Fruit fly (Drosophila melanogaster) whole organism, embryonic: Measurements from ENCODE around the gene Tengl3.
A peak's percentile ranks its signal among the peaks of the same experiment; 100 is the strongest.

Experiments
- CG11398 ChIP-seq: fragments of 200-800 bp; sonication (Bioruptor generic); optimal IDR thresholded peaks from 2 replicates; lab custom pipeline; 2016; ENCODE audit warnings: missing biosample characterization, missing genetic modification characterization
- CG12219 ChIP-seq: fragments of 200-800 bp; sonication (Bioruptor generic); optimal IDR thresholded peaks from 3 replicates; lab custom pipeline; 2018; ENCODE audit warnings: missing biosample characterization, mild to moderate bottlenecking, missing genetic modification characterization
- CG13296 ChIP-seq: fragments of 200-800 bp; sonication (Bioruptor generic); optimal IDR thresholded peaks from 3 replicates; lab custom pipeline; 2018; ENCODE audit warnings: missing biosample characterization, mild to moderate bottlenecking, missing genetic modification characterization
- CG14965 ChIP-seq: fragments of 200-800 bp; sonication (Bioruptor generic); optimal IDR thresholded peaks from 2 replicates; lab custom pipeline; 2016; ENCODE audit warnings: missing biosample characterization, missing genetic modification characterization, borderline replicate concordance
- CG15514 ChIP-seq: fragments of 200-800 bp; sonication (Bioruptor generic); optimal IDR thresholded peaks from 3 replicates; lab custom pipeline; 2017; ENCODE audit warnings: missing biosample characterization, missing genetic modification characterization, mild to moderate bottlenecking, moderate library complexity, missing genetic modification reagents
- CG15601 ChIP-seq: fragments of 200-800 bp; sonication (Bioruptor generic); optimal IDR thresholded peaks from 3 replicates; lab custom pipeline; 2019; ENCODE audit warnings: missing biosample characterization, mild to moderate bottlenecking, missing genetic modification characterization, moderate library complexity
- CG18011 ChIP-seq: fragments of 200-800 bp; sonication (Bioruptor generic); optimal IDR thresholded peaks from 2 replicates; lab custom pipeline; 2017; ENCODE audit warnings: missing biosample characterization, missing genetic modification characterization, mild to moderate bottlenecking, moderate library complexity, missing genotype
- CG18476 ChIP-seq: fragments of 200-800 bp; sonication (Bioruptor generic); optimal IDR thresholded peaks from 2 replicates; lab custom pipeline; 2016; ENCODE audit warnings: missing biosample characterization, mild to moderate bottlenecking, missing genetic modification characterization
- CG2116 ChIP-seq: fragments of 200-800 bp; sonication (Bioruptor generic); optimal IDR thresholded peaks from 3 replicates; lab custom pipeline; 2018; ENCODE audit warnings: missing biosample characterization, mild to moderate bottlenecking, missing genetic modification characterization
- CG30020 ChIP-seq: fragments of 200-800 bp; optimal IDR thresholded peaks from 2 replicates; lab custom pipeline; 2019; ENCODE audit warnings: missing biosample characterization, mild to moderate bottlenecking, missing genetic modification characterization, moderate library complexity
- CG32772 ChIP-seq: fragments of 200-800 bp; sonication (Bioruptor generic); IDR thresholded peaks from 2 replicates; pipeline ENCODE4 v1.3.6; 2022; ENCODE audit warnings: missing biosample characterization, missing genetic modification characterization
- CG3726 ChIP-seq: fragments of 200-800 bp; sonication (Bioruptor generic); IDR thresholded peaks from 3 replicates; pipeline ENCODE4, ENCODE4 v1.3.6; 2022; ENCODE audit warnings: missing biosample characterization, missing genetic modification characterization
- CG4360 ChIP-seq: fragments of 200-800 bp; sonication (Bioruptor generic); IDR thresholded peaks from 2 replicates; pipeline ENCODE4 v1.3.6; 2022; ENCODE audit warnings: missing biosample characterization, missing genetic modification characterization
- CG4404 ChIP-seq: fragments of 200-800 bp; sonication (Bioruptor generic); IDR thresholded peaks from 2 replicates; pipeline ENCODE4 v1.3.6; 2022; ENCODE audit warnings: missing biosample characterization, missing genetic modification characterization
- CG4854 ChIP-seq: fragments of 200-800 bp; sonication (Bioruptor generic); optimal IDR thresholded peaks from 2 replicates; lab custom pipeline; 2016; ENCODE audit warnings: missing biosample characterization, missing genetic modification characterization, inconsistent platforms
- CG6765 ChIP-seq: fragments of 200-800 bp; sonication (Bioruptor generic); optimal IDR thresholded peaks from 3 replicates; lab custom pipeline; 2017; ENCODE audit warnings: missing biosample characterization, mild to moderate bottlenecking, missing genetic modification characterization
- CG6791 ChIP-seq: fragments of 200-800 bp; sonication (Bioruptor generic); IDR thresholded peaks from 3 replicates; pipeline ENCODE4 v1.3.6; 2022; ENCODE audit warnings: missing biosample characterization, missing genetic modification characterization; ENCODE audit not compliant: partially characterized antibody
- CG7963 ChIP-seq: fragments of 200-800 bp; sonication (Bioruptor generic); IDR thresholded peaks from 3 replicates; pipeline ENCODE4 v1.3.6; 2022; ENCODE audit warnings: missing biosample characterization, missing genetic modification characterization; ENCODE audit not compliant: partially characterized antibody
- CG8359 ChIP-seq: fragments of 200-800 bp; sonication (Bioruptor generic); optimal IDR thresholded peaks from 2 replicates; lab custom pipeline; 2017; ENCODE audit warnings: missing biosample characterization, mild to moderate bottlenecking, missing genetic modification characterization, borderline replicate concordance
- Dad ChIP-seq: fragments of 200-800 bp; sonication (Bioruptor generic); optimal IDR thresholded peaks from 3 replicates; lab custom pipeline; 2016; ENCODE audit warnings: missing biosample characterization, missing genetic modification characterization
- Dfd ChIP-seq, 2 experiments: fragments of >200 bp; optimal IDR thresholded peaks; 2 replicates each; lab custom pipeline; 2017; ENCODE audit warnings: missing biosample characterization in 2 of 2, missing genetic modification characterization in 2 of 2
- Ets65A ChIP-seq: fragments of 200-800 bp; sonication (Bioruptor generic); peaks from one replicate; lab custom pipeline; 2016; ENCODE audit warnings: missing biosample characterization, missing genetic modification characterization
- Lpt ChIP-seq: fragments of >200 bp; optimal IDR thresholded peaks from 2 replicates; lab custom pipeline; 2018; ENCODE audit warnings: missing biosample characterization, missing genetic modification characterization
- MESR4 ChIP-seq: fragments of 200-800 bp; sonication (Bioruptor generic); optimal IDR thresholded peaks from 2 replicates; lab custom pipeline; 2018; ENCODE audit warnings: missing biosample characterization, mild to moderate bottlenecking, missing genetic modification characterization, moderate library complexity
- Mad ChIP-seq: fragments of 200-800 bp; sonication (Bioruptor generic); optimal IDR thresholded peaks from 2 replicates; lab custom pipeline; 2016; ENCODE audit warnings: missing biosample characterization, missing genetic modification characterization
- NC2β ChIP-seq: fragments of 200-800 bp; sonication (Bioruptor generic); optimal IDR thresholded peaks from 2 replicates; lab custom pipeline; 2016; ENCODE audit warnings: missing biosample characterization, missing genetic modification characterization
- Nf-YA ChIP-seq: fragments of 200-800 bp; sonication (Bioruptor generic); IDR thresholded peaks from 2 replicates; pipeline ENCODE4 v1.3.6; 2022; ENCODE audit warnings: missing biosample characterization, missing genetic modification characterization
- Ptx1 ChIP-seq: fragments of 200-800 bp; sonication (Bioruptor generic); IDR thresholded peaks from 2 replicates; pipeline ENCODE4 v1.3.6; 2022; ENCODE audit warnings: missing biosample characterization, missing genetic modification characterization
- Sox100B ChIP-seq: fragments of 200-800 bp; sonication (Bioruptor generic); optimal IDR thresholded peaks from 3 replicates; lab custom pipeline; 2018; ENCODE audit warnings: missing biosample characterization, mild to moderate bottlenecking, missing genetic modification characterization
- ac ChIP-seq: fragments of 200-800 bp; sonication (Bioruptor generic); optimal IDR thresholded peaks from 3 replicates; lab custom pipeline; 2017; ENCODE audit warnings: missing biosample characterization, mild to moderate bottlenecking, missing genetic modification characterization
- fd3F ChIP-seq: fragments of 200-800 bp; sonication (Bioruptor generic); optimal IDR thresholded peaks from 2 replicates; lab custom pipeline; 2018; ENCODE audit warnings: missing biosample characterization, mild to moderate bottlenecking, missing genetic modification characterization, moderate library complexity
- gcm2 ChIP-seq: fragments of 200-800 bp; sonication (Bioruptor generic); optimal IDR thresholded peaks from 2 replicates; lab custom pipeline; 2016; ENCODE audit warnings: missing biosample characterization, missing genetic modification characterization
- gsb-n ChIP-seq: fragments of 200-800 bp; sonication (Bioruptor generic); optimal IDR thresholded peaks from 3 replicates; lab custom pipeline; 2018; ENCODE audit warnings: missing biosample characterization, mild to moderate bottlenecking, missing genetic modification characterization
- hbn ChIP-seq: fragments of 200-800 bp; sonication (Bioruptor generic); IDR thresholded peaks from 2 replicates; pipeline ENCODE4 v1.3.6; 2022; ENCODE audit warnings: missing biosample characterization, missing genetic modification characterization; ENCODE audit not compliant: partially characterized antibody
- hkb ChIP-seq, 2 experiments: fragments of 200-800 bp in 1 of 2; fragments of >200 bp in 1 of 2; sonication (Bioruptor generic) in 1 of 2; IDR thresholded peaks in 1 of 2; optimal IDR thresholded peaks in 1 of 2; 2 replicates each; pipeline versions ENCODE4 v1.3.6 to Lab custom; 2017 to 2022; ENCODE audit warnings: missing biosample characterization in 1 of 2, missing genetic modification characterization in 1 of 2
- jigr1 ChIP-seq: fragments of 200-800 bp; sonication (Bioruptor generic); IDR thresholded peaks from 3 replicates; pipeline ENCODE4 v1.3.6; 2022; ENCODE audit warnings: missing biosample characterization, missing genetic modification characterization
- mirr ChIP-seq: fragments of 200-800 bp; sonication (Bioruptor generic); optimal IDR thresholded peaks from 3 replicates; lab custom pipeline; 2018; ENCODE audit warnings: missing biosample characterization, mild to moderate bottlenecking, missing genetic modification characterization
- odd ChIP-seq: fragments of 200-800 bp; sonication (Bioruptor generic); optimal IDR thresholded peaks from 2 replicates; lab custom pipeline; 2017; ENCODE audit warnings: missing biosample characterization, mild to moderate bottlenecking, missing genetic modification characterization
- otp ChIP-seq: fragments of 200-800 bp; sonication (Bioruptor generic); IDR thresholded peaks from 3 replicates; pipeline ENCODE4, ENCODE4 v1.3.6; 2022; ENCODE audit warnings: missing biosample characterization, missing genetic modification characterization
- p53 ChIP-seq: fragments of 200-800 bp; sonication (Bioruptor generic); optimal IDR thresholded peaks from 2 replicates; lab custom pipeline; 2016; ENCODE audit warnings: missing biosample characterization, missing genetic modification characterization
- schlank ChIP-seq: fragments of 200-800 bp; sonication (Bioruptor generic); optimal IDR thresholded peaks from 2 replicates; lab custom pipeline; 2018; ENCODE audit warnings: missing biosample characterization, mild to moderate bottlenecking, missing genetic modification characterization
- sr ChIP-seq: fragments of 200-800 bp; sonication (Bioruptor generic); IDR thresholded peaks from 3 replicates; pipeline ENCODE4 v1.3.6; 2022; ENCODE audit warnings: missing biosample characterization, missing genetic modification characterization
- stwl ChIP-seq: fragments of 200-800 bp; sonication (Bioruptor generic); optimal IDR thresholded peaks from 3 replicates; lab custom pipeline; 2018; ENCODE audit warnings: missing biosample characterization, mild to moderate bottlenecking, missing genetic modification characterization, moderate library complexity
- tgo ChIP-seq: fragments of 200-800 bp; sonication (Bioruptor generic); IDR thresholded peaks from 3 replicates; pipeline ENCODE4 v1.3.6; 2022; ENCODE audit warnings: missing biosample characterization, missing genetic modification characterization
- trh ChIP-seq: fragments of 200-800 bp; sonication (Bioruptor generic); optimal IDR thresholded peaks from 2 replicates; lab custom pipeline; 2016; ENCODE audit warnings: missing biosample characterization, missing genetic modification characterization
- unpg ChIP-seq: fragments of 200-800 bp; sonication (Bioruptor generic); optimal IDR thresholded peaks from 3 replicates; lab custom pipeline; 2018; ENCODE audit warnings: missing biosample characterization, mild to moderate bottlenecking, missing genetic modification characterization, moderate library complexity
- usp ChIP-seq: fragments of >200 bp; optimal IDR thresholded peaks from 2 replicates; lab custom pipeline; 2017; ENCODE audit warnings: missing biosample characterization, missing genetic modification characterization
- vnd ChIP-seq: fragments of 200-800 bp; sonication (Bioruptor generic); IDR thresholded peaks from 3 replicates; pipeline ENCODE4 v1.3.6; 2022; ENCODE audit warnings: missing biosample characterization, missing genetic modification characterization; ENCODE audit not compliant: partially characterized antibody

Tengl3 gene

dm6 chr2L:2202853-2203717 lies 35.0 kb downstream of the Tengl3 start (continued):
- TF ChIP-seq CG7963 (GFP tag; lab: Robert Waterston, UW) (0 out of 3 replicates have a peak, but pooled peaks have one; percentile 37), Dfd (GFP tag; optimal IDR thresholded peaks at IDR 0.05; lab: Kevin White, UChicago) (no peak), NC2β (GFP tag; lab: Kevin White, UChicago) (no peak), CG8359 (GFP tag; lab: Kevin White, UChicago) (no peak), schlank (no peak), CG18011 (GFP tag; lab: Kevin White, UChicago) (no peak), CG32772 (GFP tag; lab: Robert Waterston, UW) (no peak), stwl (tag; lab: Kevin White, UChicago) (no peak), CG14965 (GFP tag; lab: Kevin White, UChicago) (no peak), fd3F (GFP tag; lab: Kevin White, UChicago) (no peak), Mad (GFP tag; lab: Kevin White, UChicago) (no peak), unpg (GFP tag; lab: Kevin White, UChicago) (no peak), gsb-n (tag; lab: Kevin White, UChicago) (no peak), gcm2 (no peak), CG4854 (GFP tag; lab: Kevin White, UChicago) (no peak), MESR4 (GFP tag; lab: Kevin White, UChicago) (no peak), Ptx1 (GFP tag; lab: Robert Waterston, UW) (no peak), odd (GFP tag; lab: Kevin White, UChicago) (no peak), CG4360 (GFP tag; lab: Robert Waterston, UW) (peak; percentile 36; the same call in 1 of the 2 replicates), Ets65A (GFP tag; lab: Kevin White, UChicago) (no peak), p53 (GFP tag; lab: Kevin White, UChicago) (no peak), CG30020 (tag; lab: Kevin White, UChicago) (no peak), ac (GFP tag; lab: Kevin White, UChicago) (no peak), Sox100B (GFP tag; lab: Kevin White, UChicago) (no peak), CG2116 (GFP tag; lab: Kevin White, UChicago) (no peak), tgo (no peak), CG15601 (peak; percentile 20), mirr (peak; percentile 3), trh (no peak), Nf-YA (GFP tag; lab: Robert Waterston, UW) (no peak), CG11398 (GFP tag; lab: Kevin White, UChicago) (no peak), sr (GFP tag; lab: Robert Waterston, UW) (0 out of 3 replicates have a peak, but pooled peaks have one; percentile 25), vnd (GFP tag; lab: Robert Waterston, UW) (no peak), CG6791 (peak; percentile 50; the same call in 1 of the 3 replicates), jigr1 (GFP tag; lab: Robert Waterston, UW) (no peak), hkb (optimal IDR thresholded peaks at IDR 0.05; lab: Kevin White, UChicago) (no peak), hkb (GFP tag; IDR thresholded peaks at IDR 0.05; lab: Robert Waterston, UW) (0 out of 2 replicates have a peak, but pooled peaks have one; percentile 33), CG6765 (GFP tag; lab: Kevin White, UChicago) (no peak), CG3726 (GFP tag; lab: Robert Waterston, UW) (no peak), Lpt (no peak), hbn (GFP tag; lab: Robert Waterston, UW) (peak; percentile 20; the same call in 1 of the 2 replicates), usp (no peak), CG15514 (GFP tag; lab: Kevin White, UChicago) (peak; percentile 23), CG13296 (GFP tag; lab: Kevin White, UChicago) (no peak), CG4404 (GFP tag; lab: Robert Waterston, UW) (no peak), CG18476 (GFP tag; lab: Kevin White, UChicago) (no peak), Dad (GFP tag; lab: Kevin White, UChicago) (no peak), otp (GFP tag; lab: Robert Waterston, UW) (peak; percentile 38; the same call in 1 of the 3 replicates), CG12219 (GFP tag; lab: Kevin White, UChicago) (no peak)
